Fruit fly (Drosophila melanogaster) Kc167 (cell line): ENCODE measurements around the gene Eph.

Experiments
- Myc ChIP-seq: fragments of >200 bp; optimal IDR thresholded peaks from 2 replicates; lab custom pipeline; 2017; ENCODE audit warnings: missing external identifiers
- Sin3A ChIP-seq: fragments of >200 bp; optimal IDR thresholded peaks from 2 replicates; lab custom pipeline; 2018; ENCODE audit warnings: missing external identifiers
- h ChIP-seq: fragments of >200 bp; optimal IDR thresholded peaks from 3 replicates; lab custom pipeline; 2018; ENCODE audit warnings: missing external identifiers
- insv ChIP-seq: fragments of >200 bp; optimal IDR thresholded peaks from 3 replicates; lab custom pipeline; 2018; ENCODE audit warnings: missing external identifiers
- psq ChIP-seq: fragments of >200 bp; optimal IDR thresholded peaks from 2 replicates; lab custom pipeline; 2017; ENCODE audit warnings: missing external identifiers
- ttk ChIP-seq: sonication (Bioruptor generic); optimal IDR thresholded peaks from 2 replicates; lab custom pipeline; 2017; ENCODE audit warnings: missing external identifiers

dm6 chr4:607498-607897 lies 3.0 kb upstream of the Eph start, which contains the start of gene onecut:
- no peak for TF ChIP-seq psq (lab: Kevin White, UChicago)
- TF ChIP-seq Sin3A (lab: Kevin White, UChicago) = no peak
- TF ChIP-seq Myc (lab: Kevin White, UChicago) = no peak
- no peak for TF ChIP-seq ttk (lab: Kevin White, UChicago)
- no peak for TF ChIP-seq h (lab: Kevin White, UChicago)
- TF ChIP-seq insv (lab: Kevin White, UChicago) = no peak
